Worm (Caenorhabditis elegans) whole organism, L2 larva: ENCODE data around the gene such-1.

ENCODE experiments used
- egl-27 ChIP-seq: sonication (generic microtip); optimal IDR thresholded peaks from 3 replicates; lab custom pipeline; 2017; ENCODE audit warnings: missing biosample characterization, missing genetic modification reagents, missing genetic modification characterization
- nhr-237 ChIP-seq: fragments of 150-350 bp; optimal IDR thresholded peaks from 2 replicates; lab custom pipeline; 2014; ENCODE audit warnings: missing biosample characterization, missing genetic modification characterization
- snpc-4 ChIP-seq: fragments of 150-350 bp; optimal IDR thresholded peaks from 2 replicates; lab custom pipeline; 2014; ENCODE audit warnings: missing biosample characterization, missing genetic modification characterization

ce11 chrIII:11524073-11524472 is 514 bp upstream of the such-1 start:
- TF ChIP-seq nhr-237 (tag; lab: Kevin White, UChicago) (no peak), snpc-4 (tag; lab: Kevin White, UChicago) (no peak), egl-27 (no peak)
